Fruit fly (Drosophila melanogaster) whole organism, prepupa: ENCODE measurements around the gene Dsp1.

ENCODE experiments used
- Blimp-1 ChIP-seq: fragments of 200-800 bp; sonication (Bioruptor generic); optimal IDR thresholded peaks from 3 replicates; lab custom pipeline; 2017; ENCODE audit warnings: missing biosample characterization, missing genetic modification characterization, mild to moderate bottlenecking, moderate library complexity, missing genetic modification reagents
- CG10631 ChIP-seq: fragments of 200-800 bp; sonication (Bioruptor generic); optimal IDR thresholded peaks from 2 replicates; lab custom pipeline; 2016; ENCODE audit warnings: missing biosample characterization, missing genetic modification characterization
- CG11294 ChIP-seq: fragments of 200-800 bp; sonication (Bioruptor generic); IDR thresholded peaks from 2 replicates; pipeline ENCODE4 v1.3.6; 2022; ENCODE audit warnings: missing biosample characterization, missing genetic modification characterization
- CG11762 ChIP-seq: fragments of 200-800 bp; sonication (Bioruptor generic); optimal IDR thresholded peaks from 3 replicates; lab custom pipeline; 2016; ENCODE audit warnings: missing biosample characterization, missing genetic modification characterization; ENCODE audit not compliant: insufficient read depth
- CG15336 ChIP-seq: fragments of 200-800 bp; sonication (Bioruptor generic); IDR thresholded peaks from 2 replicates; pipeline ENCODE4 v1.3.6; 2022; ENCODE audit warnings: missing biosample characterization, missing genetic modification characterization
- CG1621 ChIP-seq: fragments of 200-800 bp; sonication (Bioruptor generic); optimal IDR thresholded peaks from 3 replicates; lab custom pipeline; 2018; ENCODE audit warnings: missing biosample characterization, mild to moderate bottlenecking, missing genetic modification characterization
- CG3032 ChIP-seq: fragments of 200-800 bp; optimal IDR thresholded peaks from 2 replicates; lab custom pipeline; 2019; ENCODE audit warnings: missing biosample characterization, mild to moderate bottlenecking, missing genetic modification characterization, moderate library complexity
- CG31627 ChIP-seq: fragments of 200-800 bp; sonication (Bioruptor generic); optimal IDR thresholded peaks from 3 replicates; lab custom pipeline; 2016; ENCODE audit warnings: missing biosample characterization, missing genetic modification characterization
- CG32006 ChIP-seq: fragments of 200-800 bp; sonication (Bioruptor generic); optimal IDR thresholded peaks from 3 replicates; lab custom pipeline; 2017; ENCODE audit warnings: missing biosample characterization, mild to moderate bottlenecking, missing genetic modification characterization
- CG34406 ChIP-seq: fragments of 200-800 bp; sonication (Bioruptor generic); optimal IDR thresholded peaks from 3 replicates; lab custom pipeline; 2016; ENCODE audit warnings: missing biosample characterization, missing genetic modification characterization
- CG6163 ChIP-seq: fragments of 200-800 bp; sonication (Bioruptor generic); IDR thresholded peaks from 3 replicates; pipeline ENCODE4 v1.3.6; 2022; ENCODE audit warnings: missing biosample characterization, missing genetic modification characterization
- CG6276 ChIP-seq: fragments of 200-800 bp; sonication (Bioruptor generic); optimal IDR thresholded peaks from 2 replicates; lab custom pipeline; 2017; ENCODE audit warnings: missing biosample characterization, mild to moderate bottlenecking, missing genetic modification characterization
- CG6792 ChIP-seq: fragments of 200-800 bp; sonication (Bioruptor generic); optimal IDR thresholded peaks from 3 replicates; lab custom pipeline; 2016; ENCODE audit warnings: missing biosample characterization, missing genetic modification characterization
- CG6808 ChIP-seq: fragments of 200-800 bp; sonication (Bioruptor generic); optimal IDR thresholded peaks from 3 replicates; lab custom pipeline; 2017; ENCODE audit warnings: missing biosample characterization, missing genetic modification characterization, mild to moderate bottlenecking, moderate library complexity, missing genetic modification reagents
- CG6854 ChIP-seq: fragments of 200-800 bp; sonication (Bioruptor generic); optimal IDR thresholded peaks from 2 replicates; lab custom pipeline; 2017; ENCODE audit warnings: missing biosample characterization, mild to moderate bottlenecking, missing genetic modification characterization
- CG8119 ChIP-seq: fragments of 200-800 bp; sonication (Bioruptor generic); IDR thresholded peaks from 3 replicates; pipeline ENCODE4 v1.3.6; 2022; ENCODE audit warnings: missing biosample characterization, missing genetic modification characterization
- CG8632 ChIP-seq: fragments of 200-800 bp; sonication (Bioruptor generic); optimal IDR thresholded peaks from 3 replicates; lab custom pipeline; 2016; ENCODE audit warnings: missing biosample characterization, missing genetic modification characterization
- CG9139 ChIP-seq: fragments of 200-800 bp; sonication (Bioruptor generic); optimal IDR thresholded peaks from 3 replicates; lab custom pipeline; 2017; ENCODE audit warnings: missing biosample characterization, mild to moderate bottlenecking, missing genetic modification characterization
- Eip78C ChIP-seq: fragments of 200-800 bp; sonication (Bioruptor generic); peaks from one replicate; lab custom pipeline; 2016; ENCODE audit warnings: missing biosample characterization, missing genetic modification characterization
- Eip93F ChIP-seq: fragments of 200-800 bp; sonication (Bioruptor generic); optimal IDR thresholded peaks from 2 replicates; lab custom pipeline; 2016; ENCODE audit warnings: missing biosample characterization, mild to moderate bottlenecking, missing genetic modification characterization
- Hr4 ChIP-seq: fragments of 200-800 bp; sonication (Bioruptor generic); optimal IDR thresholded peaks from 3 replicates; lab custom pipeline; 2016; ENCODE audit warnings: missing biosample characterization, missing genetic modification characterization
- Lpt ChIP-seq: fragments of 200-800 bp; sonication (Bioruptor generic); optimal IDR thresholded peaks from 3 replicates; lab custom pipeline; 2016; ENCODE audit warnings: missing biosample characterization, missing genetic modification characterization
- Met ChIP-seq: fragments of 200-800 bp; sonication (Bioruptor generic); optimal IDR thresholded peaks from 3 replicates; lab custom pipeline; 2016; ENCODE audit warnings: missing biosample characterization, missing genetic modification characterization
- OdsH ChIP-seq: fragments of 200-800 bp; sonication (Bioruptor generic); optimal IDR thresholded peaks from 3 replicates; lab custom pipeline; 2016; ENCODE audit warnings: missing biosample characterization, missing genetic modification characterization
- Sox14 ChIP-seq: fragments of 200-800 bp; sonication (Bioruptor generic); optimal IDR thresholded peaks from 3 replicates; lab custom pipeline; 2016; ENCODE audit warnings: missing biosample characterization, missing genetic modification characterization
- acj6 ChIP-seq: fragments of 200-800 bp; sonication (Bioruptor generic); optimal IDR thresholded peaks from 3 replicates; lab custom pipeline; 2016; ENCODE audit warnings: missing biosample characterization, missing genetic modification characterization
- cyc ChIP-seq: fragments of 200-800 bp; sonication (Bioruptor generic); optimal IDR thresholded peaks from 3 replicates; lab custom pipeline; 2016; ENCODE audit warnings: missing biosample characterization, missing genetic modification characterization
- dac ChIP-seq: fragments of 200-800 bp; sonication (Bioruptor generic); optimal IDR thresholded peaks from 2 replicates; lab custom pipeline; 2017; ENCODE audit warnings: missing biosample characterization, mild to moderate bottlenecking, missing genetic modification characterization
- dsx ChIP-seq: fragments of 200-800 bp; optimal IDR thresholded peaks from 3 replicates; lab custom pipeline; 2019; ENCODE audit warnings: missing biosample characterization, mild to moderate bottlenecking, missing genetic modification characterization, moderate library complexity; ENCODE audit not compliant: poor library complexity, severe bottlenecking
- esn ChIP-seq: fragments of 200-800 bp; sonication (Bioruptor generic); optimal IDR thresholded peaks from 2 replicates; lab custom pipeline; 2016; ENCODE audit warnings: missing biosample characterization, mild to moderate bottlenecking, missing genetic modification characterization, moderate library complexity
- fd59A ChIP-seq: fragments of 200-800 bp; sonication (Bioruptor generic); optimal IDR thresholded peaks from 2 replicates; lab custom pipeline; 2017; ENCODE audit warnings: missing biosample characterization, mild to moderate bottlenecking, missing genetic modification characterization, missing genetic modification reagents
- fkh ChIP-seq: fragments of 200-800 bp; sonication (Bioruptor generic); optimal IDR thresholded peaks from 3 replicates; lab custom pipeline; 2017; ENCODE audit warnings: missing biosample characterization, mild to moderate bottlenecking, missing genetic modification characterization, moderate library complexity
- lz ChIP-seq: fragments of 200-800 bp; sonication (Bioruptor generic); optimal IDR thresholded peaks from 3 replicates; lab custom pipeline; 2016; ENCODE audit warnings: missing biosample characterization, missing genetic modification characterization
- net ChIP-seq: fragments of 200-800 bp; sonication (Bioruptor generic); optimal IDR thresholded peaks from 3 replicates; lab custom pipeline; 2016; ENCODE audit warnings: missing biosample characterization, missing genetic modification characterization
- pdm3 ChIP-seq: fragments of 200-800 bp; sonication (Bioruptor generic); optimal IDR thresholded peaks from 3 replicates; lab custom pipeline; 2016; ENCODE audit warnings: missing biosample characterization, missing genetic modification characterization
- salr ChIP-seq, 2 experiments: fragments of 200-800 bp; sonication (Bioruptor generic); optimal IDR thresholded peaks; 3 replicates each; lab custom pipeline; 2016 to 2018; ENCODE audit warnings: missing biosample characterization in 2 of 2, missing genetic modification characterization in 2 of 2, mild to moderate bottlenecking in 1 of 2
- topi ChIP-seq: fragments of 200-800 bp; sonication (Bioruptor generic); optimal IDR thresholded peaks from 3 replicates; lab custom pipeline; 2016; ENCODE audit warnings: missing biosample characterization, missing genetic modification characterization
- vri ChIP-seq: fragments of 200-800 bp; sonication (Bioruptor generic); optimal IDR thresholded peaks from 3 replicates; lab custom pipeline; 2016; ENCODE audit warnings: missing biosample characterization, mild to moderate bottlenecking, missing genetic modification characterization

Gene Dsp1

DNA sequence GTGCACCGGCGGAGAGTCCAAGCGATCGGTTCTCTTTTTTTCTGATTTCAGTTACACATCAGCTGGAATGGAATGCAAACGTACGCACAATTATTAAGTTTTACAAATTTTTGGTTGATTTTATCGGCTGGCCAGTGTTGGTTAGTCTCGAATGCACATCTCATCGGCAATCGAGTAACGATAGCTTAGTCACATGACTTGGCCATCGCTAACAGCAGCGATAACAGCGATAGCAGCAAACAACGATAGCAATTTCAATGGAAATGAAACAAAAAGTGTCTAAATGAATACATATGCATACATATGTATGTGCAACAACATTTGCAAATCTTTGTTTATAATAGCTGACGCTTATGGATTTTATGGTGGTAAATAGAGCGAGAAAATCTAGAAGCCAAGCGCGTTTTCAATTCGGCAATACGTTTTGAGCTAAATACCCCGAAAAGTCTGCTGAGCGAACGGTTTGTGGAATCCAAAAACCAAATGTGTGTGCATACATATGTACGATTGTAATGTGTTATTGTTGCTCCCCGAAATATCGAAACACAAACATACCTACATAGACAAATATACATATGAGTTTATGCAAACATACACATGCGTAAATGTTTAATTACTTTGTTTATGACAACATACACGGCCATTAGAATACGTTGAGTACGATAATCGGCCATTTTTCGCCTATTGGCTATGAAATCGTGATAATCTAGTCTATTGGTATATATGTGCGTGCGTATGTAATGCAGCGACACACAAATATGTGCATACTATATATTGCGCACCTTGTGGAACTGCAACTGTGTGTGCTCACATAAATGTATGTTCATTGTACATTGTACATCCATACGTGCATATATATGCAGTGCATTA is 36.8 kb upstream of the Dsp1 start, which contains the start of gene CG3632:
Gene CG3632, plus strand, starts transcription at position 249 of the 870 bp plus-strand sequence.
- TF ChIP-seq CG34406 (no peak), cyc (GFP tag; lab: Kevin White, UChicago) (peak; percentile 30), topi (peak; percentile 51), CG31627 (GFP tag; lab: Kevin White, UChicago) (peak; percentile 40), OdsH (GFP tag; lab: Kevin White, UChicago) (no peak), fkh (GFP tag; lab: Kevin White, UChicago) (peak; percentile 41), CG3032 (tag; lab: Kevin White, UChicago) (peak; percentile 11), vri (GFP tag; lab: Kevin White, UChicago) (peak; percentile 6), net (GFP tag; lab: Kevin White, UChicago) (no peak), Hr4 (GFP tag; lab: Kevin White, UChicago) (no peak), CG6808 (GFP tag; lab: Kevin White, UChicago) (no peak), acj6 (GFP tag; lab: Kevin White, UChicago) (no peak), Eip78C (GFP tag; lab: Kevin White, UChicago) (peak; percentile 37), CG10631 (no peak), lz (peak; percentile 36), esn (peak; percentile 62), CG8632 (GFP tag; lab: Kevin White, UChicago) (no peak), CG6854 (GFP tag; lab: Kevin White, UChicago) (no peak), CG1621 (no peak), CG8119 (GFP tag; lab: Robert Waterston, UW) (no peak), CG15336 (GFP tag; lab: Robert Waterston, UW) (no peak), pdm3 (no peak), CG9139 (GFP tag; lab: Kevin White, UChicago) (no peak), dac (GFP tag; lab: Kevin White, UChicago) (no peak), salr (GFP tag; optimal IDR thresholded peaks at IDR 0.05; lab: Kevin White, UChicago) (no peak), CG6163 (no peak; the same call in 2 of the 3 replicates), CG11294 (GFP tag; lab: Robert Waterston, UW) (no peak), CG6792 (GFP tag; lab: Kevin White, UChicago) (no peak), Blimp-1 (GFP tag; lab: Kevin White, UChicago) (peak; percentile 36), Sox14 (GFP tag; lab: Kevin White, UChicago) (peak; percentile 57)

DNA sequence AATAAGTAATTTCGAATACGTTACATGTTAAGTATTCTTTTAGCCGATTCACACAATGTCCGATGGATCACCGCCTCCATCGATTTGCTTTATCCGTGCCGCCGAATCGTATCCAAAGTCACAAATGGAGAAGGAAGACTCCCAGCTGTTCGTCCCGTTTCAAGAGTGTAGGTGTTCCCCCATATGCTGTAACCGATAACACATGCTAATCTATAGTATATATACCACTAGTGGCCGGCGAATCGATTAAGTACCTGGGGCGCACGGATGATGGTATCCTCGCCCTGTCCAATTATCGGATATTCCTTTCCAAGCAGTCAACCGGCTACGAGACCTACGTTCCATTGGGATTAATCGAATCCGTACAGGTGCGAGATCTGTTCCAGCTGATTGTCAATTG is 35.8 kb upstream of the Dsp1 start, which contains the start of gene ERp44:
Gene ERp44, minus strand, starts transcription at position 101 of the 400 bp plus-strand sequence.
- TF ChIP-seq dsx (GFP tag; lab: Kevin White, UChicago) (no peak), lz (no peak), fd59A (GFP tag; lab: Kevin White, UChicago) (no peak), CG11762 (GFP tag; lab: Kevin White, UChicago) (no peak), Met (no peak), net (GFP tag; lab: Kevin White, UChicago) (no peak), CG32006 (GFP tag; lab: Kevin White, UChicago) (no peak), CG8119 (GFP tag; lab: Robert Waterston, UW) (no peak), OdsH (GFP tag; lab: Kevin White, UChicago) (no peak), CG6276 (no peak), topi (no peak), Lpt (GFP tag; lab: Kevin White, UChicago) (no peak), vri (GFP tag; lab: Kevin White, UChicago) (no peak), CG3032 (tag; lab: Kevin White, UChicago) (no peak), CG34406 (no peak), Eip93F (GFP tag; lab: Kevin White, UChicago) (no peak)
